Worm (Caenorhabditis elegans) whole organism, L3 larva: ENCODE measurements around the gene nhr-90.

Experiments
- R02D3.7 ChIP-seq: fragments of 150-350 bp; optimal IDR thresholded peaks from 2 replicates; lab custom pipeline; 2014; ENCODE audit warnings: missing biosample characterization, missing genetic modification characterization
- ZK546.5 ChIP-seq: sonication (generic microtip); optimal IDR thresholded peaks from 2 replicates; lab custom pipeline; 2017; ENCODE audit warnings: missing biosample characterization, missing genetic modification characterization
- ama-1 ChIP-seq: fragments of 150-350 bp; optimal IDR thresholded peaks from 2 replicates; lab custom pipeline; 2018
- ceh-16 ChIP-seq: sonication (generic microtip); optimal IDR thresholded peaks from 2 replicates; lab custom pipeline; 2017; ENCODE audit warnings: missing biosample characterization, missing genetic modification characterization
- ceh-28 ChIP-seq: fragments of 150-350 bp; optimal IDR thresholded peaks from 2 replicates; lab custom pipeline; 2014; ENCODE audit warnings: missing biosample characterization, missing genetic modification reagents, missing genetic modification characterization
- ceh-82 ChIP-seq: fragments of 150-350 bp; optimal IDR thresholded peaks from 2 replicates; lab custom pipeline; 2014; ENCODE audit warnings: missing biosample characterization, missing genetic modification characterization
- ceh-9 ChIP-seq: sonication (generic microtip); optimal IDR thresholded peaks from 2 replicates; lab custom pipeline; 2018; ENCODE audit warnings: missing biosample characterization, missing genetic modification characterization
- elt-1 ChIP-seq: fragments of 150-350 bp; optimal IDR thresholded peaks from 2 replicates; lab custom pipeline; 2014; ENCODE audit warnings: missing biosample characterization, missing genetic modification characterization
- elt-2 ChIP-seq: sonication (generic microtip); optimal IDR thresholded peaks from 2 replicates; lab custom pipeline; 2016; ENCODE audit warnings: missing genetic modification reagents, mild to moderate bottlenecking, missing genetic modification characterization, missing compliant biosample characterization
- elt-3 ChIP-seq, 3 experiments: fragments of 150-350 bp in 1 of 3; sonication (generic microtip) in 2 of 3; optimal IDR thresholded peaks; 2 replicates in 2 of 3; 4 replicates in 1 of 3; lab custom pipeline; 2014 to 2017; ENCODE audit warnings: missing biosample characterization in 3 of 3, missing genetic modification characterization in 3 of 3
- eor-1 ChIP-seq, 2 experiments: fragments of 150-350 bp; optimal IDR thresholded peaks; 2 replicates each; lab custom pipeline; 2014 to 2018; ENCODE audit warnings: missing biosample characterization in 2 of 2, missing genetic modification characterization in 2 of 2
- fkh-10 ChIP-seq: sonication (generic microtip); optimal IDR thresholded peaks from 2 replicates; lab custom pipeline; 2017; ENCODE audit warnings: missing biosample characterization, missing genetic modification reagents, missing genetic modification characterization
- fos-1 ChIP-seq: fragments of 150-350 bp; optimal IDR thresholded peaks from 2 replicates; lab custom pipeline; 2014; ENCODE audit warnings: missing biosample characterization, missing genetic modification characterization
- jun-1 ChIP-seq: fragments of 150-350 bp; optimal IDR thresholded peaks from 2 replicates; lab custom pipeline; 2014; ENCODE audit warnings: missing biosample characterization, missing genetic modification reagents, missing genetic modification characterization
- lin-15B ChIP-seq: fragments of 150-350 bp; optimal IDR thresholded peaks from 2 replicates; lab custom pipeline; 2014; ENCODE audit warnings: missing biosample characterization, missing genetic modification characterization
- lin-39 ChIP-seq: fragments of 150-350 bp; optimal IDR thresholded peaks from 2 replicates; lab custom pipeline; 2018; ENCODE audit warnings: missing biosample characterization, missing genetic modification reagents, missing genetic modification characterization
- lsy-12 ChIP-seq: sonication (generic microtip); optimal IDR thresholded peaks from 2 replicates; lab custom pipeline; 2016; ENCODE audit warnings: mild to moderate bottlenecking, missing genetic modification characterization, missing compliant biosample characterization
- mdl-1 ChIP-seq: fragments of 150-350 bp; optimal IDR thresholded peaks from 2 replicates; lab custom pipeline; 2014; ENCODE audit warnings: missing biosample characterization, missing genetic modification characterization
- mml-1 ChIP-seq: fragments of 150-350 bp; sonication (generic microtip); optimal IDR thresholded peaks from 3 replicates; lab custom pipeline; 2014; ENCODE audit warnings: missing biosample characterization, missing genetic modification characterization
- nfya-1 ChIP-seq: sonication (generic microtip); optimal IDR thresholded peaks from 2 replicates; lab custom pipeline; 2017; ENCODE audit warnings: missing genetic modification characterization, mild to moderate bottlenecking, missing compliant biosample characterization, antibody characterized with exemption, moderate library complexity; ENCODE audit not compliant: insufficient read depth
- nhr-11 ChIP-seq: fragments of 150-350 bp; optimal IDR thresholded peaks from 2 replicates; lab custom pipeline; 2014; ENCODE audit warnings: missing biosample characterization, missing genetic modification characterization
- nhr-12 ChIP-seq: fragments of 150-350 bp; optimal IDR thresholded peaks from 2 replicates; lab custom pipeline; 2014; ENCODE audit warnings: missing biosample characterization, missing genetic modification characterization
- nhr-23 ChIP-seq: fragments of 150-350 bp; optimal IDR thresholded peaks from 2 replicates; lab custom pipeline; 2014; ENCODE audit warnings: missing biosample characterization, missing genetic modification reagents, missing genetic modification characterization
- nhr-25 ChIP-seq: sonication (generic microtip); optimal IDR thresholded peaks from 2 replicates; lab custom pipeline; 2017; ENCODE audit warnings: missing biosample characterization, missing genetic modification characterization
- nhr-43 ChIP-seq: sonication (generic microtip); optimal IDR thresholded peaks from 2 replicates; lab custom pipeline; 2016; ENCODE audit warnings: mild to moderate bottlenecking, missing genetic modification characterization, missing compliant biosample characterization; ENCODE audit not compliant: poor library complexity, severe bottlenecking
- nhr-67 ChIP-seq: fragments of 150-350 bp; optimal IDR thresholded peaks from 2 replicates; lab custom pipeline; 2014; ENCODE audit warnings: missing biosample characterization, missing genetic modification characterization
- nhr-76 ChIP-seq: fragments of 150-350 bp; sonication (generic microtip); optimal IDR thresholded peaks from 5 replicates; lab custom pipeline; 2014; ENCODE audit warnings: missing biosample characterization, missing genetic modification characterization
- nhr-77 ChIP-seq: fragments of 150-350 bp; optimal IDR thresholded peaks from 2 replicates; lab custom pipeline; 2014; ENCODE audit warnings: missing biosample characterization, missing genetic modification characterization
- pha-4 ChIP-seq: fragments of 150-350 bp; optimal IDR thresholded peaks from 2 replicates; lab custom pipeline; 2014; ENCODE audit warnings: missing biosample characterization, missing genetic modification reagents, missing genetic modification characterization
- pqm-1 ChIP-seq: fragments of 150-350 bp; optimal IDR thresholded peaks from 2 replicates; lab custom pipeline; 2017; ENCODE audit warnings: missing biosample characterization, missing genetic modification characterization, inconsistent platforms
- sea-2 ChIP-seq: fragments of 150-350 bp; sonication (generic microtip); optimal IDR thresholded peaks from 4 replicates; lab custom pipeline; 2014; ENCODE audit warnings: missing biosample characterization, missing genetic modification reagents, missing genetic modification characterization
- skn-1 ChIP-seq: fragments of 150-350 bp; optimal IDR thresholded peaks from 2 replicates; lab custom pipeline; 2014; ENCODE audit warnings: missing biosample characterization, missing genetic modification characterization
- snpc-4 ChIP-seq: fragments of 150-350 bp; optimal IDR thresholded peaks from 2 replicates; lab custom pipeline; 2014; ENCODE audit warnings: missing biosample characterization, missing genetic modification characterization
- tbx-2 ChIP-seq: sonication (generic microtip); optimal IDR thresholded peaks from 2 replicates; lab custom pipeline; 2016; ENCODE audit warnings: mild to moderate bottlenecking, missing genetic modification characterization, missing compliant biosample characterization
- unc-39 ChIP-seq: sonication (generic microtip); optimal IDR thresholded peaks from 4 replicates; lab custom pipeline; 2017; ENCODE audit warnings: missing biosample characterization, missing genetic modification characterization
- unc-62 ChIP-seq: fragments of 150-350 bp; sonication (generic microtip); optimal IDR thresholded peaks from 4 replicates; lab custom pipeline; 2014; ENCODE audit warnings: missing biosample characterization, missing genetic modification reagents, missing genetic modification characterization

nhr-90 gene

DNA sequence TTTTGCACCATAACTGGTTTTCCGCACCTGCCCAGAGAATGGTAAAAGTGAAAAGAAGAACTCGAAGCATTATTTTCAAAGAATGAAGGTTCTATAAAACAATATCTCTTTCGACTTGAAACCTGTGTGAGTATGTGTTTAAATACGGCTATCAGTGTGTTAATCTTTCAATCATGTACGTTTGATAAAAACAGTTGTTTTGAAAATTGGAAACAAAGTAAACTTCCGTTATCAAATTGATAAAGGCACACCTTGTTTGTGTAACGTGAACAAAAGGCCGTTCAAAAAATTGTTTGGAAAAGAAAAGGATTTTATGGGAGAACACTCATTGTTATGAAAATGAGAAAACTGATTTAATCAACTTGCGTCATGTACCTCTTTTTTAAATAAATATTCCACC lies 16.0 kb downstream of the nhr-90 start, which contains the start of gene F48G7.7:
F48G7.7 (minus strand) TSS at position 101 of the 400 bp plus-strand sequence.
- TF ChIP-seq fkh-10 (GFP tag; lab: Kevin White, UChicago), result no peak
- no peak for TF ChIP-seq nhr-77 (tag; lab: Kevin White, UChicago)
- no peak for TF ChIP-seq nhr-67 (tag; lab: Kevin White, UChicago)
- TF ChIP-seq elt-1 (tag; lab: Kevin White, UChicago), result no peak
- no peak for TF ChIP-seq nhr-23 (tag; lab: Kevin White, UChicago)
- TF ChIP-seq lin-39 (tag; lab: Kevin White, UChicago), result no peak
- TF ChIP-seq nfya-1 (tag; lab: Kevin White, UChicago), result no peak
- TF ChIP-seq ama-1 (lab: Kevin White, UChicago), result no peak
- TF ChIP-seq lsy-12 (tag; lab: Kevin White, UChicago), result no peak
- no peak for TF ChIP-seq nhr-25
- TF ChIP-seq R02D3.7 (tag; lab: Kevin White, UChicago), result no peak
- no peak for TF ChIP-seq elt-2
- no peak for TF ChIP-seq unc-62 (GFP tag; lab: Kevin White, UChicago)
- TF ChIP-seq pqm-1 (tag; lab: Kevin White, UChicago), result no peak
- no peak for TF ChIP-seq skn-1 (tag; lab: Kevin White, UChicago)
- TF ChIP-seq tbx-2 (tag; lab: Kevin White, UChicago), result no peak
- no peak for TF ChIP-seq sea-2

DNA sequence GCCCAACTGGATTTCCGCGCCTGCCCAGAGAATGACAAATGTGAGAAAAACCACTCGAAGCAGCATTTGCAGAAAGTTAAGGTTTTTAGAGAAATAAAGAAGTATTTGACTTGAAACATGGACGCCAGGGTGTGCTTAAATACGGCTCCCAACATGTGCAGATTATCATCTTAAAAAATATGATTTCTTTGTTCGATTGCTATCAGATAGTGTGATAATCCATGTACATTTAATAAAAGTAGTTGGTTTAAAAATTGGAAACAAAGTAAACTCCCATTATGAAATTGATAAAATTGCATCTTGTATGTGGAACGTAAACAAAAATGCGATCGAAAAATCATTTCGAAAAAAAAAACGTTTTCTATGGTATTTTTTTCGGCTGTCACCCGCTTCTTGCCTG lies 17.3 kb downstream of the nhr-90 start, which contains the start of gene F48G7.8:
F48G7.8 (minus strand) TSS at position 101 of the 400 bp plus-strand sequence.
- no peak for TF ChIP-seq ceh-82 (tag; lab: Kevin White, UChicago)
- no peak for TF ChIP-seq nhr-76 (tag; lab: Kevin White, UChicago)
- TF ChIP-seq mdl-1 (tag; lab: Kevin White, UChicago), result no peak
- no peak for TF ChIP-seq lsy-12 (tag; lab: Kevin White, UChicago)
- no peak for TF ChIP-seq lin-15B (tag; lab: Kevin White, UChicago)
- no peak for TF ChIP-seq fos-1 (tag; lab: Kevin White, UChicago)
- TF ChIP-seq nhr-43 (tag; lab: Kevin White, UChicago), result no peak
- TF ChIP-seq nhr-25, result no peak
- TF ChIP-seq unc-39 (tag; lab: Kevin White, UChicago), result no peak
- no peak for TF ChIP-seq nhr-77 (tag; lab: Kevin White, UChicago)
- no peak for TF ChIP-seq elt-1 (tag; lab: Kevin White, UChicago)
- TF ChIP-seq jun-1 (tag; lab: Kevin White, UChicago), result no peak
- no peak for TF ChIP-seq nhr-67 (tag; lab: Kevin White, UChicago)
- no peak for TF ChIP-seq tbx-2 (tag; lab: Kevin White, UChicago)

- no peak for TF ChIP-seq ceh-9 (tag; lab: Kevin White, UChicago)
- TF ChIP-seq mml-1 (tag; lab: Kevin White, UChicago), result no peak
- no peak for TF ChIP-seq nfya-1 (tag; lab: Kevin White, UChicago)
- TF ChIP-seq lsy-12 (tag; lab: Kevin White, UChicago), result no peak
- TF ChIP-seq pqm-1 (tag; lab: Kevin White, UChicago), result no peak
- TF ChIP-seq fkh-10 (GFP tag; lab: Kevin White, UChicago), result no peak
- no peak for TF ChIP-seq nhr-23 (tag; lab: Kevin White, UChicago)
- no peak for TF ChIP-seq elt-2
- TF ChIP-seq elt-3 (tag; optimal IDR thresholded peaks at IDR 0.05; lab: Kevin White, UChicago), result no peak
- TF ChIP-seq mdl-1 (tag; lab: Kevin White, UChicago), result no peak
- no peak for TF ChIP-seq eor-1 (tag; optimal IDR thresholded peaks at IDR 0.05; lab: Kevin White, UChicago)
- no peak for TF ChIP-seq ceh-28 (tag; lab: Kevin White, UChicago)
- no peak for TF ChIP-seq ceh-16
- TF ChIP-seq ama-1 (lab: Kevin White, UChicago), result no peak
- TF ChIP-seq ZK546.5 (tag; lab: Kevin White, UChicago), result no peak
- TF ChIP-seq nhr-12 (tag; lab: Kevin White, UChicago), result no peak
- no peak for TF ChIP-seq nhr-11
Measured at ce11 chrV:628527-628926, 18.2 kb downstream of the nhr-90 start, which contains the start of gene F48G7.9. TSS of gene F48G7.9 (minus strand) at chrV:628627.

DNA sequence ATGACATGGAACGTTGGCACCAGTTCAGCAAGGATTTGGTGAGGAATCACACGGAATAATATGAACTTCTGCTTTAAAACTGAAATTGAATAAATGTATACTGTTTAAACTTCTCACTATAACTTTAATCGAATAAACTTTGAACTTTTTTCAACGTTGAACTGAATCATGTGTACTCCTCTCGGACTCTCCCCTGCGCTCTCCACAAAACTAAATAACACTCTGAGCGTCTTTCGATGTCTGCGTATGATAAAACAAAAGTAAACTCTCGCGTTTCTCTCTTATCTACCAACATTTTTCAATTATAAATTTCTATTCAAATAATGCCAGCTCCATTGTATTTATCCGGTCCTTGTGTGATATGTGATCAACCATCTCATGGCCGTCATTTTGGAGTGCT lies 21.5 kb downstream of the nhr-90 start:
- TF ChIP-seq ama-1 (lab: Kevin White, UChicago), result no peak
- no peak for TF ChIP-seq nhr-77 (tag; lab: Kevin White, UChicago)
- peak; percentile 8 for TF ChIP-seq snpc-4 (tag; lab: Kevin White, UChicago)
- TF ChIP-seq R02D3.7 (tag; lab: Kevin White, UChicago), result no peak
- no peak for TF ChIP-seq nhr-76 (tag; lab: Kevin White, UChicago)
- peak; percentile 10 for TF ChIP-seq pqm-1 (tag; lab: Kevin White, UChicago)
- TF ChIP-seq elt-2, result peak; percentile 25
- TF ChIP-seq nhr-23 (tag; lab: Kevin White, UChicago), result no peak
- peak; percentile 59 for TF ChIP-seq pha-4 (tag; lab: Kevin White, UChicago)
- TF ChIP-seq, all 47 proteins: peak for 4
